Fruit fly (Drosophila melanogaster): ENCODE results near the gene CG14294.

CG14294 gene

dm6 chr3R:18928918-18929705, 27.0 kb upstream of the CG14294 start, which contains the start of gene CG42613 (continued):
- TF ChIP-seq CG32767 (GFP tag; IDR thresholded peaks at IDR 0.05) (no peak), CG4854 (GFP tag; optimal IDR thresholded peaks at IDR 0.05) (no peak), Atf3 (GFP tag; optimal IDR thresholded peaks at IDR 0.05) (no peak), D19B (GFP tag; optimal IDR thresholded peaks at IDR 0.05) (peak; percentile 45), sob (GFP tag; IDR thresholded peaks at IDR 0.05) (peak; percentile 69), ATbp (GFP tag; optimal IDR thresholded peaks at IDR 0.05) (peak; percentile 77), Ets65A (GFP tag) (peak; percentile 92), CG10959 (GFP tag; IDR thresholded peaks at IDR 0.05) (peak; percentile 63; the same call in 1 of the 2 replicates), ham (GFP tag; IDR thresholded peaks at IDR 0.05) (no peak), az2 (GFP tag; optimal IDR thresholded peaks at IDR 0.05) (no peak), ara (GFP tag; IDR thresholded peaks at IDR 0.05) (peak; percentile 73), NK7.1 (GFP tag; optimal IDR thresholded peaks at IDR 0.05) (peak; percentile 42), toy (GFP tag; IDR thresholded peaks at IDR 0.05) (peak; percentile 32; the same call in 1 of the 2 replicates), CG14050 (GFP tag; IDR thresholded peaks at IDR 0.05) (peak; percentile 25; the same call in 1 of the 3 replicates), CG18764 (GFP tag; optimal IDR thresholded peaks at IDR 0.05) (peak; percentile 75), Abd-B (GFP tag; optimal IDR thresholded peaks at IDR 0.05) (no peak), Poxn (GFP tag; IDR thresholded peaks at IDR 0.05) (no peak), Six4 (GFP tag; optimal IDR thresholded peaks at IDR 0.05) (peak; percentile 13), bowl (GFP tag; IDR thresholded peaks at IDR 0.05) (no peak; the same call in 1 of the 2 replicates), bab2 (GFP tag; optimal IDR thresholded peaks at IDR 0.05) (no peak), Oaz (GFP tag; IDR thresholded peaks at IDR 0.05) (peak; percentile 60; the same call in 1 of the 2 replicates), CG13894 (tag; optimal IDR thresholded peaks at IDR 0.05) (no peak), fd64A (GFP tag; optimal IDR thresholded peaks at IDR 0.05) (peak; percentile 80), CG11456 (GFP tag; IDR thresholded peaks at IDR 0.05) (peak; percentile 83), Lpt (GFP tag; optimal IDR thresholded peaks at IDR 0.05) (no peak), CG12071 (GFP tag; optimal IDR thresholded peaks at IDR 0.05) (peak; percentile 84), CG11504 (tag; optimal IDR thresholded peaks at IDR 0.05) (peak; percentile 55), CG7963 (GFP tag; IDR thresholded peaks at IDR 0.05; ENCODE audit: partially characterized antibody) (peak; percentile 78), CG13775 (GFP tag; optimal IDR thresholded peaks at IDR 0.05) (peak; percentile 85), CG3726 (GFP tag; IDR thresholded peaks at IDR 0.05) (0 out of 3 replicates have a peak, but pooled peaks have one; percentile 58), sens-2 (GFP tag; IDR thresholded peaks at IDR 0.05) (0 out of 2 replicates have a peak, but pooled peaks have one; percentile 47), h (optimal IDR thresholded peaks at IDR 0.05) (no peak), en (GFP tag; optimal IDR thresholded peaks at IDR 0.05) (peak; percentile 61), Xrp1 (GFP tag; IDR thresholded peaks at IDR 0.05) (peak; percentile 5; the same call in 1 of the 2 replicates), cwo (GFP tag; optimal IDR thresholded peaks at IDR 0.05) (no peak), CG6813 (GFP tag; optimal IDR thresholded peaks at IDR 0.05) (peak; percentile 74), CG10979 (tag; optimal IDR thresholded peaks at IDR 0.05) (peak; percentile 57), slp2 (GFP tag; optimal IDR thresholded peaks at IDR 0.05) (peak; percentile 51), CG14710 (tag; optimal IDR thresholded peaks at IDR 0.05) (peak; percentile 71), CG1602 (GFP tag; optimal IDR thresholded peaks at IDR 0.05) (no peak), run (tag; optimal IDR thresholded peaks at IDR 0.05) (no peak), Usf (GFP tag; optimal IDR thresholded peaks at IDR 0.05) (peak; percentile 7), CG17802 (tag; optimal IDR thresholded peaks at IDR 0.05) (peak; percentile 77), BEAF-32 (GFP tag; optimal IDR thresholded peaks at IDR 0.05) (peak; percentile 73), CG8924 (tag; optimal IDR thresholded peaks at IDR 0.05) (peak; percentile 27), CG5953 (GFP tag; IDR thresholded peaks at IDR 0.05) (peak; percentile 54; the same call in 1 of the 2 replicates), Hmr (GFP tag; optimal IDR thresholded peaks at IDR 0.05) (peak; percentile 71), usp (GFP tag; optimal IDR thresholded peaks at IDR 0.05) (no peak), sc (optimal IDR thresholded peaks at IDR 0.05) (no peak), sc (GFP tag; optimal IDR thresholded peaks at IDR 0.05) (peak; percentile 72)

Measured in whole organism, embryonic.